Worm (Caenorhabditis elegans): Measurements from ENCODE around the gene dnj-8.
A peak's percentile ranks its signal among the peaks of the same experiment; 100 is the strongest.

The dnj-8 gene

DNA sequence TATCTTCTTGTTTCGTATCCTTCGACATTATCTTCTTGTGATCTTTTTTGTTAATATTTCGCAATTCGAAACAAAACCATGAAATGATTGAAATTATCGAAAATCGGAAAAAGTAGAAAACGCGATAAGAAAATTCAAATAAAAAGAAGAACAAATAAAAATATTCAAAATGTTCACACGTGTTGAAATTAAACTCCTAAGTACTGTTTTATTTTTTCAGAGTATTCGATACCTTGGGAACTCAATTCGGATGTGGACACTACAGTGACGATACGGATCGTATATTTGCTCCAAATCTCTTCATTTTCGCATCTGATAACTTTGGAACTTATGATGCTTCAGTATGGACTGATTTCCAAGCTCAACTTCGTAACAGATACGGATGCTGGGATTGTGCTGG is 38.3 kb upstream of the dnj-8 start, which contains the start of gene T19D12.5:
T19D12.5 (minus strand) TSS at position 101 of the 400 bp plus-strand sequence.
- TF ChIP-seq Y116A8C.19 (tag; optimal IDR thresholded peaks at IDR 0.05; ENCODE audit: borderline replicate concordance) (no peak), blmp-1 (tag; optimal IDR thresholded peaks at IDR 0.05) (no peak), pax-3 (tag; optimal IDR thresholded peaks at IDR 0.05) (no peak), isw-1 (GFP tag; IDR thresholded peaks at IDR 0.05) (no peak), nhr-71 (tag; optimal IDR thresholded peaks at IDR 0.05) (no peak), lin-13 (GFP tag; optimal IDR thresholded peaks at IDR 0.05) (no peak), C04F5.9 (tag; optimal IDR thresholded peaks at IDR 0.05) (no peak), lir-3 (tag; optimal IDR thresholded peaks at IDR 0.05; ENCODE audit: poor library complexity) (no peak), lin-15B (tag; optimal IDR thresholded peaks at IDR 0.05) (no peak), nhr-11 (tag; optimal IDR thresholded peaks at IDR 0.05) (no peak)

DNA sequence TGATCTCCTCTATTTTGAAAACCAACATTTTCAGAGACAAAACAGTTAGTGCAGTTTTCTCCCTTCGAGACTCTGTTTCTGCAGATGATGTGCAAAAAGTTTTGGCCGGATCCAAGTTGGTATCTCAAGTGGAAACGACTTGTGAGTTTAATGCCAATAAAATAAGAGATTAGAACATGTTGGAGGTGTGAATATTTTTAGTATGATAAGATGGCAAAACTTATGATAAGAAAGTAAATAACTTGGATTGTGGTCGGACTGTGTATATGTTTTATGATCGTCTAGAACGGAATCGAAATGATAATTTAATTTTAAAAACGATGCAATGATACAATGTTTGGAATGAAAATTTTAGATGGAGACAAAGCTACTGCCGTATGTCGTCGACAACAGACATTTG is 34.1 kb upstream of the dnj-8 start:
- TF ChIP-seq hlh-17 (GFP tag; optimal IDR thresholded peaks at IDR 0.05; ENCODE audit: borderline replicate concordance) (no peak), irx-1 (tag; optimal IDR thresholded peaks at IDR 0.05) (no peak), elt-2 (tag; optimal IDR thresholded peaks at IDR 0.05) (peak; percentile 67), nhr-76 (tag; optimal IDR thresholded peaks at IDR 0.05) (no peak), mep-1 (tag; optimal IDR thresholded peaks at IDR 0.05) (no peak), lin-15B (tag; optimal IDR thresholded peaks at IDR 0.05) (no peak), ztf-4 (tag; optimal IDR thresholded peaks at IDR 0.05) (no peak), alr-1 (tag; optimal IDR thresholded peaks at IDR 0.05; ENCODE audit: borderline replicate concordance) (no peak)

DNA sequence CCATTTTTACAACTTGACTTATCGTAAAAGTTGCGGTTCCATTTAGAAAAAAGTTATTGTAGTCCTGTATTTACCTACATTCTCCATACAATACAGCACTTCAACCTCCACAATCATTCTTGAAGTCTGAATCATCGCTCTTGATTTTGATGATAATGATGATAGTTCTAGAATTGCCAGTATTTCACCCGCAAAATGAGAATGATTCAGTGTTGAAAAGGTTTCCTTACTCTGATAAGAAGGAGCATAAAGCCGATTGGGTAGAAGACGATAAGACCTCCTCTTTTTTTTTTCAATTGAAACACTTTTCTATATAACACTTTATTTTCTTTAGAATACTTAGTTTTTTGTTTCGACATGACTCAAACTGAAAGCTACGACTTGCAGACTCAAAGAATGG is 32.9 kb upstream of the dnj-8 start, which contains the start of gene T19D12.4:
T19D12.4 (plus strand) TSS at position 295 of the 400 bp plus-strand sequence.
- no peak for TF ChIP-seq sptf-1 (tag; optimal IDR thresholded peaks at IDR 0.05)
- TF ChIP-seq ets-5 (GFP tag; IDR thresholded peaks at IDR 0.05), result no peak
- no peak for TF ChIP-seq alr-1 (tag; optimal IDR thresholded peaks at IDR 0.05; ENCODE audit: borderline replicate concordance)
- TF ChIP-seq egl-27 (tag; optimal IDR thresholded peaks at IDR 0.05), result no peak
- peak; percentile 82 for TF ChIP-seq elt-2 (tag; optimal IDR thresholded peaks at IDR 0.05)
- no peak for TF ChIP-seq unc-62 (GFP tag; optimal IDR thresholded peaks at IDR 0.05)
- TF ChIP-seq nhr-19 (GFP tag; conservative IDR thresholded peaks at IDR 0.05), result no peak

ce11 chrII:6629775-6630174 is 31.9 kb upstream of the dnj-8 start:
- TF ChIP-seq sox-4 (tag; optimal IDR thresholded peaks at IDR 0.05), result no peak
- TF ChIP-seq nhr-84 (tag; optimal IDR thresholded peaks at IDR 0.05), result no peak
- TF ChIP-seq unc-130 (tag; optimal IDR thresholded peaks at IDR 0.05), result no peak
- TF ChIP-seq Y116A8C.19 (tag; optimal IDR thresholded peaks at IDR 0.05; ENCODE audit: borderline replicate concordance), result no peak
- TF ChIP-seq ztf-11 (tag; optimal IDR thresholded peaks at IDR 0.05), result no peak
- no peak for TF ChIP-seq ceh-63 (GFP tag; optimal IDR thresholded peaks at IDR 0.05)
- TF ChIP-seq xbp-1 (tag; optimal IDR thresholded peaks at IDR 0.05), result no peak
- no peak for TF ChIP-seq pax-3 (tag; optimal IDR thresholded peaks at IDR 0.05)
- TF ChIP-seq aha-1 (tag; optimal IDR thresholded peaks at IDR 0.05), result no peak
- TF ChIP-seq egl-27 (tag; optimal IDR thresholded peaks at IDR 0.05), result no peak
- no peak for TF ChIP-seq zag-1 (tag; optimal IDR thresholded peaks at IDR 0.05)
- no peak for TF ChIP-seq pqm-1 (tag; optimal IDR thresholded peaks at IDR 0.05)
- no peak for TF ChIP-seq unc-62 (GFP tag; optimal IDR thresholded peaks at IDR 0.05)
- no peak for TF ChIP-seq nhr-76 (tag; optimal IDR thresholded peaks at IDR 0.05)
- TF ChIP-seq dpl-1 (GFP tag; optimal IDR thresholded peaks at IDR 0.05), result no peak
- no peak for TF ChIP-seq alr-1 (tag; optimal IDR thresholded peaks at IDR 0.05; ENCODE audit: borderline replicate concordance)
- TF ChIP-seq pag-3 (tag; optimal IDR thresholded peaks at IDR 0.05; ENCODE audit: borderline replicate concordance, insufficient read depth), result no peak

DNA sequence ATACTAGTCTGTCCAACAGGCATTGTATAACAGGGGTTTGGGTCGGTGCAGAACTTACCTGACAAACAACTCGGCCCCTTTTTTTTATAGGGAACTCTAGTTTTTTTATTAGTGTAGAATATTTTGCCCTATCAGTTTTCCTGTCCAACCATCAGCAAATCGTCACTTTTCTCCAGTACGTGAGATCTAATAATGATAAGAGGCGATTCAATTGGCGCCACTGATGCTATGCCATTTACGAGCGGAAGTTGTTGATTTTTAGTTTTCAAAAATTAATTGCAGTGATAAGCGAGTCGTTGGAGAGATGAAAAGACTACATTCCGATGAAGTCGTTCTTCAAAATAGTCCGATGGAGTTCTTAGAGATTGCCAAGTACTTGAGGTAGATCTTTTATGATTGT is 30.5 kb upstream of the dnj-8 start:
- peak; percentile 35 for TF ChIP-seq elt-2 (tag; optimal IDR thresholded peaks at IDR 0.05)
- TF ChIP-seq C16A3.4 (tag; optimal IDR thresholded peaks at IDR 0.05), result no peak
